Fruit fly (Drosophila melanogaster) whole organism, embryonic: ENCODE results near the gene RpL24-like.
A peak's percentile ranks its signal among the peaks of the same experiment; 100 is the strongest.

Experiments
- Atf-2 ChIP-seq: fragments of 200-800 bp; sonication (Bioruptor generic); optimal IDR thresholded peaks from 2 replicates; lab custom pipeline; 2016; ENCODE audit warnings: missing biosample characterization, missing genetic modification characterization
- Atf6 ChIP-seq: fragments of 200-800 bp; sonication (Bioruptor generic); IDR thresholded peaks from 2 replicates; pipeline ENCODE4 v1.3.6; 2022; ENCODE audit warnings: missing biosample characterization, missing genetic modification characterization
- CG10267 ChIP-seq: fragments of 200-800 bp; sonication (Bioruptor generic); optimal IDR thresholded peaks from 2 replicates; lab custom pipeline; 2018; ENCODE audit warnings: missing biosample characterization, mild to moderate bottlenecking, missing genetic modification characterization, moderate library complexity
- CG10654 ChIP-seq: fragments of 200-800 bp; sonication (Bioruptor generic); optimal IDR thresholded peaks from 2 replicates; lab custom pipeline; 2016; ENCODE audit warnings: missing biosample characterization, missing genetic modification characterization
- CG12155 ChIP-seq: fragments of 200-800 bp; sonication (Bioruptor generic); optimal IDR thresholded peaks from 3 replicates; lab custom pipeline; 2016; ENCODE audit warnings: missing biosample characterization, missing genetic modification characterization
- CG12744 ChIP-seq: fragments of 200-800 bp; sonication (Bioruptor generic); optimal IDR thresholded peaks from 2 replicates; lab custom pipeline; 2016; ENCODE audit warnings: missing biosample characterization, missing genetic modification characterization
- CG14050 ChIP-seq: fragments of 200-800 bp; sonication (Bioruptor generic); IDR thresholded peaks from 3 replicates; pipeline ENCODE4 v1.3.6; 2022; ENCODE audit warnings: missing biosample characterization, missing genetic modification characterization
- CG1603 ChIP-seq: fragments of 200-800 bp; sonication (Bioruptor generic); optimal IDR thresholded peaks from 2 replicates; lab custom pipeline; 2019; ENCODE audit warnings: missing biosample characterization, mild to moderate bottlenecking, missing genetic modification characterization, moderate library complexity
- CG17802 ChIP-seq: fragments of 200-800 bp; sonication (Bioruptor generic); optimal IDR thresholded peaks from 2 replicates; lab custom pipeline; 2018; ENCODE audit warnings: missing biosample characterization, mild to moderate bottlenecking, missing genetic modification characterization, moderate library complexity
- CG2199 ChIP-seq: fragments of 200-800 bp; sonication (Bioruptor generic); IDR thresholded peaks from 3 replicates; pipeline ENCODE4 v1.3.6; 2022; ENCODE audit warnings: missing biosample characterization, missing genetic modification characterization
- CG3065 ChIP-seq: fragments of 200-800 bp; sonication (Bioruptor generic); optimal IDR thresholded peaks from 2 replicates; lab custom pipeline; 2016; ENCODE audit warnings: missing biosample characterization, missing genetic modification characterization
- CG31365 ChIP-seq: fragments of 200-800 bp; sonication (Bioruptor generic); optimal IDR thresholded peaks from 2 replicates; lab custom pipeline; 2018; ENCODE audit warnings: missing biosample characterization, mild to moderate bottlenecking, missing genetic modification characterization
- CG8290 ChIP-seq, 3 experiments: fragments of 200-800 bp; sonication (Bioruptor generic); optimal IDR thresholded peaks; 2 replicates each; lab custom pipeline; 2016 to 2019; ENCODE audit warnings: missing biosample characterization in 3 of 3, missing genetic modification characterization in 3 of 3, mild to moderate bottlenecking in 2 of 3, moderate library complexity in 1 of 3
- CG9727 ChIP-seq: fragments of 200-800 bp; sonication (Bioruptor generic); optimal IDR thresholded peaks from 3 replicates; lab custom pipeline; 2017; ENCODE audit warnings: missing biosample characterization, mild to moderate bottlenecking, missing genetic modification characterization
- CTCF ChIP-seq: fragments of 200-800 bp; sonication (Bioruptor generic); optimal IDR thresholded peaks from 2 replicates; lab custom pipeline; 2017; ENCODE audit warnings: missing biosample characterization, mild to moderate bottlenecking, missing genetic modification characterization, moderate library complexity
- Dfd ChIP-seq, 2 experiments: fragments of >200 bp; optimal IDR thresholded peaks; 2 replicates each; lab custom pipeline; 2017; ENCODE audit warnings: missing biosample characterization in 2 of 2, missing genetic modification characterization in 2 of 2
- Doc3 ChIP-seq: fragments of 200-800 bp; sonication (Bioruptor generic); IDR thresholded peaks from 3 replicates; pipeline ENCODE4 v1.3.6; 2022; ENCODE audit warnings: missing biosample characterization, missing genetic modification characterization; ENCODE audit not compliant: partially characterized antibody
- Dp ChIP-seq: fragments of 200-800 bp; sonication (Bioruptor generic); optimal IDR thresholded peaks from 2 replicates; lab custom pipeline; 2018; ENCODE audit warnings: missing biosample characterization, mild to moderate bottlenecking, missing genetic modification characterization, moderate library complexity
- E2f2 ChIP-seq: fragments of 200-800 bp; sonication (Bioruptor generic); IDR thresholded peaks from 2 replicates; pipeline ENCODE4 v1.3.6; 2022; ENCODE audit warnings: missing biosample characterization, missing genetic modification characterization
- Eip74EF ChIP-seq, 2 experiments: fragments of 200-800 bp in 1 of 2; fragments of >200 bp in 1 of 2; sonication (Bioruptor generic) in 1 of 2; optimal IDR thresholded peaks; 2 replicates each; lab custom pipeline; 2017 to 2019; ENCODE audit warnings: missing biosample characterization in 2 of 2, missing genetic modification characterization in 2 of 2, mild to moderate bottlenecking in 1 of 2, moderate library complexity in 1 of 2
- Ets97D ChIP-seq: fragments of 200-800 bp; sonication (Bioruptor generic); optimal IDR thresholded peaks from 3 replicates; lab custom pipeline; 2016; ENCODE audit warnings: missing biosample characterization, missing genetic modification characterization
- GATAe ChIP-seq: fragments of 200-800 bp; sonication (Bioruptor generic); conservative IDR thresholded peaks from 2 replicates; pipeline ENCODE4 v1.3.6; 2022; ENCODE audit warnings: missing biosample characterization, missing genetic modification characterization
- HmgZ ChIP-seq: fragments of 200-800 bp; sonication (Bioruptor generic); optimal IDR thresholded peaks from 2 replicates; lab custom pipeline; 2018; ENCODE audit warnings: missing biosample characterization, mild to moderate bottlenecking, missing genetic modification characterization
- Kr ChIP-seq: fragments of 200-800 bp; sonication (Bioruptor generic); optimal IDR thresholded peaks from 2 replicates; lab custom pipeline; 2017; ENCODE audit warnings: missing biosample characterization, mild to moderate bottlenecking, missing genetic modification characterization
- Scr ChIP-seq: fragments of 200-800 bp; sonication (Bioruptor generic); IDR thresholded peaks from 2 replicates; pipeline ENCODE4 v1.3.6; 2022; ENCODE audit warnings: missing biosample characterization, missing genetic modification characterization; ENCODE audit not compliant: partially characterized antibody
- Six4 ChIP-seq: fragments of 200-800 bp; sonication (Bioruptor generic); optimal IDR thresholded peaks from 2 replicates; lab custom pipeline; 2016; ENCODE audit warnings: missing biosample characterization, missing genetic modification characterization
- Trl ChIP-seq, 3 experiments: fragments of >200 bp in 2 of 3; fragments of 200-800 bp in 1 of 3; sonication (Bioruptor generic) in 1 of 3; optimal IDR thresholded peaks; 2 replicates in 1 of 3; 3 replicates in 2 of 3; lab custom pipeline; 2016 to 2017; ENCODE audit warnings: missing biosample characterization in 1 of 3, missing genetic modification characterization in 1 of 3
- az2 ChIP-seq: fragments of 200-800 bp; sonication (Bioruptor generic); optimal IDR thresholded peaks from 3 replicates; lab custom pipeline; 2016; ENCODE audit warnings: missing biosample characterization, missing genetic modification characterization
- bbx ChIP-seq: fragments of 200-800 bp; sonication (Bioruptor generic); IDR thresholded peaks from 2 replicates; pipeline ENCODE4 v1.3.6; 2022; ENCODE audit warnings: missing biosample characterization, missing genetic modification characterization; ENCODE audit not compliant: partially characterized antibody
- btn ChIP-seq: fragments of 200-800 bp; sonication (Bioruptor generic); optimal IDR thresholded peaks from 2 replicates; lab custom pipeline; 2016; ENCODE audit warnings: missing biosample characterization, missing genetic modification characterization
- ewg ChIP-seq: fragments of 200-800 bp; sonication (Bioruptor generic); optimal IDR thresholded peaks from 3 replicates; lab custom pipeline; 2017; ENCODE audit warnings: mild to moderate bottlenecking, missing biosample characterization, missing genetic modification reagents, missing genetic modification characterization
- gce ChIP-seq: fragments of 200-800 bp; sonication (Bioruptor generic); IDR thresholded peaks from 3 replicates; pipeline ENCODE4 v1.3.6; 2022; ENCODE audit warnings: missing biosample characterization, missing genetic modification characterization
- gfzf ChIP-seq: fragments of 200-800 bp; sonication (Bioruptor generic); optimal IDR thresholded peaks from 2 replicates; lab custom pipeline; 2016; ENCODE audit warnings: missing biosample characterization, mild to moderate bottlenecking, missing genetic modification characterization, moderate library complexity
- kay ChIP-seq: fragments of 200-800 bp; sonication (Bioruptor generic); optimal IDR thresholded peaks from 2 replicates; lab custom pipeline; 2016; ENCODE audit warnings: missing biosample characterization, missing genetic modification characterization
- knrl ChIP-seq: fragments of 200-800 bp; sonication (Bioruptor generic); IDR thresholded peaks from 3 replicates; pipeline ENCODE4 v1.3.6; 2022; ENCODE audit warnings: missing biosample characterization, missing genetic modification characterization; ENCODE audit not compliant: partially characterized antibody
- lab ChIP-seq: fragments of 200-800 bp; sonication (Bioruptor generic); optimal IDR thresholded peaks from 3 replicates; lab custom pipeline; 2017; ENCODE audit warnings: missing biosample characterization, missing genetic modification characterization, mild to moderate bottlenecking, moderate library complexity, missing genetic modification reagents
- lilli ChIP-seq: fragments of 200-800 bp; sonication (Bioruptor generic); optimal IDR thresholded peaks from 3 replicates; lab custom pipeline; 2016; ENCODE audit warnings: missing biosample characterization, missing genetic modification characterization
- nerfin-2 ChIP-seq: fragments of 200-800 bp; sonication (Bioruptor generic); IDR thresholded peaks from 2 replicates; pipeline ENCODE4 v1.3.6; 2022; ENCODE audit warnings: missing biosample characterization, missing genetic modification characterization; ENCODE audit not compliant: partially characterized antibody
- nmo ChIP-seq: fragments of 200-800 bp; sonication (Bioruptor generic); optimal IDR thresholded peaks from 2 replicates; lab custom pipeline; 2018; ENCODE audit warnings: missing biosample characterization, mild to moderate bottlenecking, missing genetic modification characterization, moderate library complexity
- pita ChIP-seq: fragments of 200-800 bp; sonication (Bioruptor generic); optimal IDR thresholded peaks from 2 replicates; lab custom pipeline; 2017; ENCODE audit warnings: missing biosample characterization, mild to moderate bottlenecking, missing genetic modification characterization
- prd ChIP-seq, 3 experiments: fragments of >200 bp in 2 of 3; fragments of 200-800 bp in 1 of 3; sonication (Bioruptor generic) in 1 of 3; optimal IDR thresholded peaks in 2 of 3; IDR thresholded peaks in 1 of 3; 2 replicates in 2 of 3; 3 replicates in 1 of 3; pipeline versions ENCODE4 v1.3.6 to Lab custom; 2017 to 2022; ENCODE audit warnings: missing biosample characterization in 1 of 3, missing genetic modification characterization in 1 of 3
- slou ChIP-seq: fragments of 200-800 bp; sonication (Bioruptor generic); optimal IDR thresholded peaks from 3 replicates; lab custom pipeline; 2016; ENCODE audit warnings: missing biosample characterization, missing genetic modification characterization
- slp2 ChIP-seq: fragments of 200-800 bp; sonication (Bioruptor generic); optimal IDR thresholded peaks from 2 replicates; lab custom pipeline; 2016; ENCODE audit warnings: missing biosample characterization, missing genetic modification characterization
- sna ChIP-seq: fragments of 200-800 bp; sonication (Bioruptor generic); IDR thresholded peaks from 2 replicates; pipeline ENCODE4 v1.3.6; 2022; ENCODE audit warnings: missing biosample characterization, missing genetic modification characterization; ENCODE audit not compliant: partially characterized antibody
- stwl ChIP-seq: fragments of 200-800 bp; sonication (Bioruptor generic); optimal IDR thresholded peaks from 3 replicates; lab custom pipeline; 2018; ENCODE audit warnings: missing biosample characterization, mild to moderate bottlenecking, missing genetic modification characterization, moderate library complexity
- tin ChIP-seq: fragments of 200-800 bp; sonication (Bioruptor generic); optimal IDR thresholded peaks from 3 replicates; lab custom pipeline; 2016; ENCODE audit warnings: missing biosample characterization, missing genetic modification characterization
- toy ChIP-seq: fragments of 200-800 bp; sonication (Bioruptor generic); IDR thresholded peaks from 2 replicates; pipeline ENCODE4 v1.3.6; 2022; ENCODE audit warnings: missing biosample characterization, missing genetic modification characterization

RpL24-like gene

dm6 chr3R:11407733-11408134, 23.6 kb downstream of the RpL24-like start, which contains the start of gene mRpL40 (continued):
- TF ChIP-seq Scr (GFP tag; lab: Robert Waterston, UW) (peak; percentile 46), Trl (optimal IDR thresholded peaks at IDR 0.05; lab: Kevin White, UChicago) (no peak), Trl (GFP tag; optimal IDR thresholded peaks at IDR 0.05; lab: Kevin White, UChicago) (no peak), slp2 (GFP tag; lab: Kevin White, UChicago) (no peak), nerfin-2 (GFP tag; lab: Robert Waterston, UW) (0 out of 2 replicates have a peak, but pooled peaks have one; percentile 17), Atf6 (no peak), GATAe (GFP tag; lab: Robert Waterston, UW) (no peak), bbx (peak; percentile 42; the same call in 1 of the 2 replicates), CG1603 (peak; percentile 49), E2f2 (GFP tag; lab: Robert Waterston, UW) (peak; percentile 77), CTCF (GFP tag; lab: Kevin White, UChicago) (peak; percentile 27), btn (GFP tag; lab: Kevin White, UChicago) (no peak), gfzf (GFP tag; lab: Kevin White, UChicago) (peak; percentile 46), lab (GFP tag; lab: Kevin White, UChicago) (no peak), HmgZ (tag; lab: Kevin White, UChicago) (no peak), sna (GFP tag; lab: Robert Waterston, UW) (peak; percentile 42; the same call in 1 of the 2 replicates), Doc3 (GFP tag; lab: Robert Waterston, UW) (peak; percentile 57; the same call in 1 of the 3 replicates), ewg (GFP tag; lab: Kevin White, UChicago) (no peak), Dp (GFP tag; lab: Kevin White, UChicago) (peak; percentile 67), kay (no peak), CG17802 (tag; lab: Kevin White, UChicago) (no peak), lilli (GFP tag; lab: Kevin White, UChicago) (no peak), slou (GFP tag; lab: Kevin White, UChicago) (no peak), CG12155 (GFP tag; lab: Kevin White, UChicago) (no peak), Eip74EF (GFP tag; optimal IDR thresholded peaks at IDR 0.05; lab: Kevin White, UChicago) (no peak)

- TF ChIP-seq Ets97D (GFP tag; lab: Kevin White, UChicago) (peak; percentile 83), CG10654 (no peak), CG8290 (GFP tag; optimal IDR thresholded peaks at IDR 0.05; lab: Kevin White, UChicago) (peak; percentile 97), CG8290 (tag; optimal IDR thresholded peaks at IDR 0.05; lab: Kevin White, UChicago) (peak in 1 of 2 experiments; percentile 63), Six4 (GFP tag; lab: Kevin White, UChicago) (no peak), stwl (peak; percentile 92), CG12744 (GFP tag; lab: Kevin White, UChicago) (no peak), pita (GFP tag; lab: Kevin White, UChicago) (no peak), az2 (no peak), Kr (GFP tag; lab: Kevin White, UChicago) (no peak), prd (optimal IDR thresholded peaks at IDR 0.05; lab: Kevin White, UChicago) (no peak), prd (GFP tag; IDR thresholded peaks at IDR 0.05; lab: Robert Waterston, UW) (no peak), knrl (GFP tag; lab: Robert Waterston, UW) (0 out of 3 replicates have a peak, but pooled peaks have one; percentile 8), tin (GFP tag; lab: Kevin White, UChicago) (no peak), CG9727 (GFP tag; lab: Kevin White, UChicago) (no peak), CG14050 (GFP tag; lab: Robert Waterston, UW) (no peak), toy (GFP tag; lab: Robert Waterston, UW) (no peak), Atf-2 (GFP tag; lab: Kevin White, UChicago) (no peak), CG10267 (tag; lab: Kevin White, UChicago) (no peak), nmo (GFP tag; lab: Kevin White, UChicago) (no peak), CG31365 (peak; percentile 94), gce (GFP tag; lab: Robert Waterston, UW) (no peak), Trl (optimal IDR thresholded peaks at IDR 0.05; lab: Kevin White, UChicago) (no peak), Trl (GFP tag; optimal IDR thresholded peaks at IDR 0.05; lab: Kevin White, UChicago) (no peak), lilli (GFP tag; lab: Kevin White, UChicago) (no peak), Dfd (GFP tag; optimal IDR thresholded peaks at IDR 0.05; lab: Kevin White, UChicago) (peak in 1 of 2 experiments; percentile 88), CG3065 (no peak), CG2199 (GFP tag; lab: Robert Waterston, UW) (0 out of 3 replicates have a peak, but pooled peaks have one; percentile 8)
Measured at dm6 chr3R:11402894-11403293, 28.5 kb downstream of the RpL24-like start.
